Fruit fly (Drosophila melanogaster) Kc167 (cell line): ENCODE results near the gene rols.

Experiments used
- Myc ChIP-seq: fragments of >200 bp; optimal IDR thresholded peaks from 2 replicates; lab custom pipeline; 2017; ENCODE audit warnings: missing external identifiers
- Sin3A ChIP-seq: fragments of >200 bp; optimal IDR thresholded peaks from 2 replicates; lab custom pipeline; 2018; ENCODE audit warnings: missing external identifiers
- h ChIP-seq: fragments of >200 bp; optimal IDR thresholded peaks from 3 replicates; lab custom pipeline; 2018; ENCODE audit warnings: missing external identifiers
- insv ChIP-seq: fragments of >200 bp; optimal IDR thresholded peaks from 3 replicates; lab custom pipeline; 2018; ENCODE audit warnings: missing external identifiers
- psq ChIP-seq: fragments of >200 bp; optimal IDR thresholded peaks from 2 replicates; lab custom pipeline; 2017; ENCODE audit warnings: missing external identifiers
- ttk ChIP-seq: sonication (Bioruptor generic); optimal IDR thresholded peaks from 2 replicates; lab custom pipeline; 2017; ENCODE audit warnings: missing external identifiers

The rols gene

dm6 chr3L:12027929-12028328 is 36.7 kb downstream of the rols start:
- TF ChIP-seq Sin3A (lab: Kevin White, UChicago) (no peak), h (lab: Kevin White, UChicago) (no peak), insv (no peak), ttk (lab: Kevin White, UChicago) (no peak), Myc (lab: Kevin White, UChicago) (no peak), psq (lab: Kevin White, UChicago) (no peak)

dm6 chr3L:12024947-12025346 is 39.7 kb downstream of the rols start:
- TF ChIP-seq Myc (lab: Kevin White, UChicago) (no peak), insv (no peak), ttk (lab: Kevin White, UChicago) (no peak), Sin3A (lab: Kevin White, UChicago) (no peak), h (lab: Kevin White, UChicago) (no peak), psq (lab: Kevin White, UChicago) (no peak)

- no peak for TF ChIP-seq insv
- no peak for TF ChIP-seq psq (lab: Kevin White, UChicago)
- TF ChIP-seq h (lab: Kevin White, UChicago): no peak
- TF ChIP-seq ttk (lab: Kevin White, UChicago): no peak
- no peak for TF ChIP-seq Sin3A (lab: Kevin White, UChicago)
- TF ChIP-seq Myc (lab: Kevin White, UChicago): no peak
These were observed 41.4 kb downstream of the rols start for dm6 chr3L:12023137-12023792.

- no peak for TF ChIP-seq h (lab: Kevin White, UChicago)
- TF ChIP-seq ttk (lab: Kevin White, UChicago): no peak
- TF ChIP-seq Sin3A (lab: Kevin White, UChicago): no peak
- no peak for TF ChIP-seq Myc (lab: Kevin White, UChicago)
- no peak for TF ChIP-seq psq (lab: Kevin White, UChicago)
- no peak for TF ChIP-seq insv
These were observed 42.8 kb downstream of the rols start for dm6 chr3L:12021903-12022302.

- TF ChIP-seq psq (lab: Kevin White, UChicago): no peak
- no peak for TF ChIP-seq Myc (lab: Kevin White, UChicago)
- TF ChIP-seq Sin3A (lab: Kevin White, UChicago): no peak
- TF ChIP-seq h (lab: Kevin White, UChicago): no peak
- no peak for TF ChIP-seq insv
- TF ChIP-seq ttk (lab: Kevin White, UChicago): no peak
These were observed 48.5 kb downstream of the rols start for dm6 chr3L:12016186-12016585.

- TF ChIP-seq Sin3A (lab: Kevin White, UChicago) (no peak), h (lab: Kevin White, UChicago) (no peak), Myc (lab: Kevin White, UChicago) (no peak), ttk (lab: Kevin White, UChicago) (no peak), insv (no peak), psq (lab: Kevin White, UChicago) (no peak)
These were observed 50.4 kb downstream of the rols start for dm6 chr3L:12014272-12014671.

dm6 chr3L:12013698-12014097 is 51.0 kb downstream of the rols start:
- TF ChIP-seq ttk (lab: Kevin White, UChicago) (no peak), psq (lab: Kevin White, UChicago) (no peak), insv (no peak), Myc (lab: Kevin White, UChicago) (no peak), h (lab: Kevin White, UChicago) (no peak)

dm6 chr3L:12007945-12008344 is 56.7 kb downstream of the rols start:
- TF ChIP-seq h (lab: Kevin White, UChicago): no peak
- TF ChIP-seq insv: no peak
- no peak for TF ChIP-seq ttk (lab: Kevin White, UChicago)
- TF ChIP-seq psq (lab: Kevin White, UChicago): no peak
- TF ChIP-seq Sin3A (lab: Kevin White, UChicago): no peak
- TF ChIP-seq Myc (lab: Kevin White, UChicago): no peak

- TF ChIP-seq Myc (lab: Kevin White, UChicago): no peak
- no peak for TF ChIP-seq psq (lab: Kevin White, UChicago)
- TF ChIP-seq insv: no peak
- no peak for TF ChIP-seq Sin3A (lab: Kevin White, UChicago)
- TF ChIP-seq h (lab: Kevin White, UChicago): no peak
- TF ChIP-seq ttk (lab: Kevin White, UChicago): no peak
These were observed 60.5 kb downstream of the rols start for dm6 chr3L:12004136-12004535.

- no peak for TF ChIP-seq Sin3A (lab: Kevin White, UChicago)
- TF ChIP-seq Myc (lab: Kevin White, UChicago): no peak
- TF ChIP-seq insv: no peak
- TF ChIP-seq h (lab: Kevin White, UChicago): no peak
- TF ChIP-seq psq (lab: Kevin White, UChicago): no peak
- no peak for TF ChIP-seq ttk (lab: Kevin White, UChicago)
These were observed 61.2 kb downstream of the rols start for dm6 chr3L:12003457-12003856.

dm6 chr3L:12002321-12003248 is 62.1 kb downstream of the rols start, which contains the start of the genes Pop2 and CG6928:
Gene Pop2, minus strand, starts transcription at chr3L:12002915.
Gene CG6928, plus strand, starts transcription at chr3L:12003155.
- TF ChIP-seq insv (no peak), psq (lab: Kevin White, UChicago) (no peak), ttk (lab: Kevin White, UChicago) (no peak), Myc (lab: Kevin White, UChicago) (no peak), Sin3A (lab: Kevin White, UChicago) (no peak), h (lab: Kevin White, UChicago) (no peak)
